Worm (Caenorhabditis elegans) whole organism, L4 larva: Measurements from ENCODE around the gene Y36E3A.2.
A peak's percentile ranks its signal among the peaks of the same experiment; 100 is the strongest.

Experiments
- F10B5.3 ChIP-seq: sonication (generic microtip); optimal IDR thresholded peaks from 2 replicates; lab custom pipeline; 2016; ENCODE audit warnings: mild to moderate bottlenecking, missing genetic modification characterization, missing compliant biosample characterization
- T20F7.1 ChIP-seq: fragments of 200-800 bp; sonication (Bioruptor generic); optimal IDR thresholded peaks from 2 replicates; lab custom pipeline; 2018; ENCODE audit warnings: mild to moderate bottlenecking, missing genetic modification characterization, missing compliant biosample characterization
- Y75B8A.6 ChIP-seq: fragments of 200-800 bp; sonication (Bioruptor generic); IDR thresholded peaks from 2 replicates; pipeline ENCODE4 v1.3.6; 2022; ENCODE audit warnings: missing genetic modification reagents, missing genetic modification characterization, missing compliant biosample characterization
- ZK546.5 ChIP-seq, 2 experiments: sonication (generic microtip); optimal IDR thresholded peaks; 2 replicates each; lab custom pipeline; 2017; ENCODE audit warnings: missing biosample characterization in 2 of 2, missing genetic modification characterization in 2 of 2
- aha-1 ChIP-seq: fragments of 150-350 bp; peaks from one replicate; lab custom pipeline; 2014; ENCODE audit warnings: missing biosample characterization, missing genetic modification characterization
- arid-1 ChIP-seq: fragments of 200-800 bp; sonication (Bioruptor generic); conservative IDR thresholded peaks from 2 replicates; pipeline ENCODE4 v1.3.6; 2022; ENCODE audit warnings: missing genetic modification reagents, missing genetic modification characterization, missing compliant biosample characterization
- ceh-32 ChIP-seq: sonication (generic microtip); optimal IDR thresholded peaks from 2 replicates; lab custom pipeline; 2016; ENCODE audit warnings: mild to moderate bottlenecking, missing genetic modification characterization, missing compliant biosample characterization; ENCODE audit not compliant: poor library complexity
- ceh-82 ChIP-seq: sonication (generic microtip); optimal IDR thresholded peaks from 2 replicates; lab custom pipeline; 2017; ENCODE audit warnings: missing biosample characterization, missing genetic modification characterization
- ctbp-1 ChIP-seq: fragments of 200-800 bp; sonication (Bioruptor generic); IDR thresholded peaks from 2 replicates; pipeline ENCODE4 v1.3.6; 2022; ENCODE audit warnings: missing genetic modification reagents, missing genetic modification characterization, missing compliant biosample characterization
- dmd-8 ChIP-seq: fragments of 200-800 bp; sonication (Bioruptor generic); IDR thresholded peaks from 2 replicates; pipeline ENCODE4 v1.3.6; 2022; ENCODE audit warnings: missing genetic modification characterization, missing compliant biosample characterization
- duxl-1 ChIP-seq: sonication (generic microtip); optimal IDR thresholded peaks from 2 replicates; lab custom pipeline; 2016; ENCODE audit warnings: mild to moderate bottlenecking, missing genetic modification characterization, moderate library complexity, missing compliant biosample characterization; ENCODE audit not compliant: poor library complexity
- dve-1 ChIP-seq: sonication (generic microtip); optimal IDR thresholded peaks from 2 replicates; lab custom pipeline; 2017; ENCODE audit warnings: antibody characterized with exemption, mild to moderate bottlenecking, missing genetic modification characterization, missing compliant biosample characterization; ENCODE audit not compliant: insufficient read depth
- egl-27 ChIP-seq: sonication (generic microtip); optimal IDR thresholded peaks from 3 replicates; lab custom pipeline; 2017; ENCODE audit warnings: missing biosample characterization, missing genetic modification reagents, missing genetic modification characterization
- fos-1 ChIP-seq: fragments of 150-350 bp; optimal IDR thresholded peaks from 2 replicates; lab custom pipeline; 2014; ENCODE audit warnings: missing biosample characterization, missing genetic modification characterization
- gei-8 ChIP-seq: fragments of 200-800 bp; sonication (Bioruptor generic); optimal IDR thresholded peaks from 2 replicates; lab custom pipeline; 2018; ENCODE audit warnings: mild to moderate bottlenecking, missing genetic modification characterization, missing compliant biosample characterization
- hif-1 ChIP-seq, 2 experiments: sonication (generic microtip); optimal IDR thresholded peaks; 2 replicates each; lab custom pipeline; 2016 to 2017; ENCODE audit warnings: missing compliant biosample characterization in 2 of 2, missing genetic modification characterization in 2 of 2, missing genetic modification reagents in 2 of 2, missing genotype in 2 of 2, mild to moderate bottlenecking in 1 of 2
- jun-1 ChIP-seq: fragments of 150-350 bp; optimal IDR thresholded peaks from 2 replicates; lab custom pipeline; 2014; ENCODE audit warnings: missing biosample characterization, missing genetic modification reagents, missing genetic modification characterization
- lin-29 ChIP-seq: fragments of 200-800 bp; sonication (Bioruptor generic); IDR thresholded peaks from 2 replicates; pipeline ENCODE4 v1.3.6; 2022; ENCODE audit warnings: missing genetic modification reagents, missing genetic modification characterization, missing compliant biosample characterization
- lin-38 ChIP-seq: fragments of 200-800 bp; sonication (Bioruptor generic); IDR thresholded peaks from 2 replicates; pipeline ENCODE4 v1.3.6; 2022; ENCODE audit warnings: missing genetic modification reagents, missing genetic modification characterization, missing compliant biosample characterization
- lin-39 ChIP-seq: fragments of 150-350 bp; optimal IDR thresholded peaks from 2 replicates; lab custom pipeline; 2014; ENCODE audit warnings: missing biosample characterization, missing genetic modification reagents, missing genetic modification characterization
- lsy-2 ChIP-seq, 2 experiments: fragments of 150-350 bp in 1 of 2; sonication (generic microtip) in 1 of 2; optimal IDR thresholded peaks; 2 replicates each; lab custom pipeline; 2014 to 2017; ENCODE audit warnings: missing biosample characterization in 2 of 2, missing genetic modification characterization in 2 of 2
- mep-1 ChIP-seq: fragments of 150-350 bp; sonication (generic microtip); optimal IDR thresholded peaks from 3 replicates; lab custom pipeline; 2014; ENCODE audit warnings: missing biosample characterization, missing genetic modification characterization
- mxl-2 ChIP-seq: fragments of 200-800 bp; sonication (Bioruptor generic); conservative IDR thresholded peaks from 2 replicates; pipeline ENCODE4 v1.3.6; 2022; ENCODE audit warnings: missing genetic modification reagents, missing genetic modification characterization, missing compliant biosample characterization
- nhr-10 ChIP-seq: fragments of 150-350 bp; optimal IDR thresholded peaks from 2 replicates; lab custom pipeline; 2014; ENCODE audit warnings: missing biosample characterization, missing genetic modification characterization
- nhr-102 ChIP-seq: sonication (generic microtip); optimal IDR thresholded peaks from 2 replicates; lab custom pipeline; 2016; ENCODE audit warnings: mild to moderate bottlenecking, missing genetic modification characterization, moderate library complexity, missing compliant biosample characterization
- nhr-237 ChIP-seq: sonication (generic microtip); optimal IDR thresholded peaks from 2 replicates; lab custom pipeline; 2017; ENCODE audit warnings: missing biosample characterization, missing genetic modification characterization
- nhr-28 ChIP-seq: fragments of 150-350 bp; optimal IDR thresholded peaks from 2 replicates; lab custom pipeline; 2014; ENCODE audit warnings: missing biosample characterization, missing genetic modification characterization
- nhr-41 ChIP-seq: fragments of 200-800 bp; sonication (Bioruptor generic); IDR thresholded peaks from 2 replicates; pipeline ENCODE4 v1.3.6; 2022; ENCODE audit warnings: missing genetic modification reagents, missing genetic modification characterization, missing compliant biosample characterization
- nhr-42 ChIP-seq: fragments of 200-800 bp; sonication (Bioruptor generic); IDR thresholded peaks from 2 replicates; pipeline ENCODE4 v1.3.6; 2022; ENCODE audit warnings: missing genetic modification characterization, missing compliant biosample characterization
- nhr-48 ChIP-seq: sonication (generic microtip); optimal IDR thresholded peaks from 2 replicates; lab custom pipeline; 2016; ENCODE audit warnings: mild to moderate bottlenecking, missing genetic modification characterization, missing compliant biosample characterization
- nhr-6 ChIP-seq: fragments of 150-350 bp; optimal IDR thresholded peaks from 2 replicates; lab custom pipeline; 2014; ENCODE audit warnings: missing biosample characterization, missing genetic modification characterization
- nhr-76 ChIP-seq: fragments of 150-350 bp; optimal IDR thresholded peaks from 2 replicates; lab custom pipeline; 2014; ENCODE audit warnings: missing biosample characterization, missing genetic modification characterization
- nhr-77 ChIP-seq: fragments of 150-350 bp; optimal IDR thresholded peaks from 2 replicates; lab custom pipeline; 2014; ENCODE audit warnings: missing biosample characterization, missing genetic modification characterization
- pqm-1 ChIP-seq: sonication (generic microtip); optimal IDR thresholded peaks from 2 replicates; lab custom pipeline; 2017; ENCODE audit warnings: missing biosample characterization, missing genetic modification characterization
- sdz-12 ChIP-seq: fragments of 200-800 bp; sonication (Bioruptor generic); optimal IDR thresholded peaks from 2 replicates; lab custom pipeline; 2018; ENCODE audit warnings: mild to moderate bottlenecking, missing genetic modification characterization, missing compliant biosample characterization
- snpc-1.2 ChIP-seq: fragments of 200-800 bp; sonication (Bioruptor generic); IDR thresholded peaks from 2 replicates; pipeline ENCODE4 v1.3.6; 2022; ENCODE audit warnings: missing genetic modification reagents, missing genetic modification characterization, missing compliant biosample characterization
- tag-97 ChIP-seq: fragments of 200-800 bp; sonication (Bioruptor generic); IDR thresholded peaks from 2 replicates; pipeline ENCODE4 v1.3.6; 2022; ENCODE audit warnings: missing genetic modification characterization, missing compliant biosample characterization
- tra-1 ChIP-seq: fragments of 200-800 bp; sonication (Bioruptor generic); IDR thresholded peaks from 2 replicates; pipeline ENCODE4 v1.3.6; 2022; ENCODE audit warnings: missing genetic modification reagents, missing genetic modification characterization, missing compliant biosample characterization
- unc-62 ChIP-seq, 3 experiments: fragments of 150-350 bp in 1 of 3; sonication (generic microtip); optimal IDR thresholded peaks in 2 of 3; peaks in 1 of 3; 1 replicate in 1 of 3; 2 replicates in 2 of 3; lab custom pipeline; 2014 to 2017; ENCODE audit warnings: missing biosample characterization in 3 of 3, missing genetic modification characterization in 3 of 3, missing genetic modification reagents in 3 of 3, missing genotype in 1 of 3
- vab-7 ChIP-seq: fragments of 200-800 bp; sonication (Bioruptor generic); IDR thresholded peaks from 2 replicates; pipeline ENCODE4 v1.3.6; 2022; ENCODE audit warnings: missing genetic modification reagents, missing genetic modification characterization, missing compliant biosample characterization
- zag-1 ChIP-seq: fragments of 150-350 bp; optimal IDR thresholded peaks from 2 replicates; lab custom pipeline; 2014; ENCODE audit warnings: missing biosample characterization, missing genetic modification characterization
- zfp-3 ChIP-seq: fragments of 200-800 bp; sonication (Bioruptor generic); conservative IDR thresholded peaks from 2 replicates; pipeline ENCODE4 v1.3.6; 2022; ENCODE audit warnings: missing genetic modification reagents, missing genetic modification characterization, missing compliant biosample characterization
- zip-11 ChIP-seq: fragments of 200-800 bp; sonication (Bioruptor generic); IDR thresholded peaks from 2 replicates; pipeline ENCODE4 v1.3.6; 2022; ENCODE audit warnings: missing genetic modification characterization, missing compliant biosample characterization
- zip-2 ChIP-seq: fragments of 150-350 bp; optimal IDR thresholded peaks from 2 replicates; lab custom pipeline; 2014; ENCODE audit warnings: missing biosample characterization, missing genetic modification characterization
- ztf-7 ChIP-seq: fragments of 150-350 bp; optimal IDR thresholded peaks from 2 replicates; lab custom pipeline; 2014; ENCODE audit warnings: missing biosample characterization, missing genetic modification characterization

The Y36E3A.2 gene

DNA sequence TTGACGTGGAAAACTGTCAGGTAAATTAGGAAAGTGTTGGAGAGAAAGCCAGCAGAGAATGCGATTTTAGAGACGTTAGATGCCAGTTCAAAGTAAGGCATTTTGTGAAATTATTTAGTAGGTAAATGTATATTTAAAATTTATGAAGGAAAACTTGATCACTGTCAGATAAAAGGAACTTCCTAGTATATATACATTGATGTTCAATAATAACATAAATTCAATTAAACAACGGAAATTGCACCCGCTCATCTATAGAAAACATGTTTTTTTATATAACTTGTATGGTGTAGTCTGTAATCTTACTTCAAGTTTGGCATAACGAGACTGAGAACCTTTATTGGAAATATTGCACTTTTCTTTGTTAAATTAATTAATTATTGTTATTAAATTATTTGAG, 33.2 kb downstream of the Y36E3A.2 start, which contains the start of gene str-71:
TSS of gene str-71 (minus strand) at position 101 of the 400 bp plus-strand sequence.
- TF ChIP-seq hif-1 (tag; optimal IDR thresholded peaks at IDR 0.05; lab: Kevin White, UChicago): no peak
- TF ChIP-seq nhr-42: no peak
- TF ChIP-seq aha-1 (tag; lab: Kevin White, UChicago): peak; percentile 83
- TF ChIP-seq nhr-28: no peak
- TF ChIP-seq nhr-102: no peak
- TF ChIP-seq, all 104 proteins: peak for 1

DNA sequence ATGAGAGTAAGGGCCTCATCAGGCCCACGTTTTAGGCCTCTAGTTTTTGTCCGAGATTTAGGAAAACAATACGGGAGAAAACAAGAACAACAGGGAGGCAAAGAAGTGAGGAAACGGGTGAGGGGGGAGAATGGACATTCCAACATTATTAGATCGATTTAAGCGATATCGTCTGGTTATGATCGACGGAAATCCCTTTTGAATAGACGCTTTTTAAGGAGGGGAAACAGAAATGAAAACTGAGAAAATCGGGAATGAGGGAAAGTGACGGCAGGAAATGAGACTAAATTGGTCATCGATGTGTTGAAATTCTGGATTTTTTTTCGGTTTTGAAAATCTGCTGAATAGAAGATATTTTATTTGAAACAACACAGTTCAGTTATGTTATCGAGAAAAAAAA, 38.6 kb downstream of the Y36E3A.2 start, which contains the start of gene rocf-1:
TSS of gene rocf-1 (minus strand) at position 101 of the 400 bp plus-strand sequence.
- TF ChIP-seq ceh-32 (tag; lab: Kevin White, UChicago): no peak
- 0 out of 2 replicates have a peak, but pooled peaks have one; percentile 31 for TF ChIP-seq dmd-8 (GFP tag; lab: Robert Waterston, UW)

DNA sequence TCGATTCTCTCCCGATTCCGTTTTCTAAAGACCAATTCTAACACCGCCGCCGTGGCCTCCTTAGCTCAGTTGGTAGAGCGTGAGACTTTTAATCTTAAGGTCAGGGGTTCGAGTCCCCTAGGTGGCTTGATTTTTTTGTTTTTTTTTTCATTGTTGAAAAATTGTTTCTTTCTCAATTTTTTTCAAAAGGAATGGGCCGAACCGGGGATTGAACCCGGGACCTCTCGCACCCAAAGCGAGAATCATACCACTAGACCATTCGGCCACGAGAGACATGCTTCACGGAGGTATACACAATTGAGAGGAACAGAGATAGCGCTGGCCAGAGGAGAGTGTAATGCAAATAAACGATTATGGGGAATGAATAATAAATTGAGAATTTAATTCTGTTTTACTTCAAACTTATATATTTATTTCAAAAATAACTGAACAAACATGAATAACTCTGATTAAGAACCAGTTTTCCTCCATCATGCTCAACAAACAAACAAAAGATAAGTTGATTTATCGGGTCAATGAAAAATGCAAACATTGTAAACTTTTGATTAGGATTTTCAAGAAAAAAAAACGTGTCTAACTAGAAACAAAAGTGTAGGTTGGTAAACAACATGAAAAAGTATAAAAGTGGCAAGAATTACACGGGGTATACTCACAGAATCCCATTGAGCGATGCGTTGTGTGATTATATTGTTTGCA, 39.3 kb downstream of the Y36E3A.2 start, which contains the start of gene pqn-71:
TSS of gene pqn-71 (plus strand) at position 646 of the 696 bp plus-strand sequence.
- TF ChIP-seq fos-1 (tag; lab: Kevin White, UChicago): no peak
- no peak for TF ChIP-seq lsy-2 (tag; optimal IDR thresholded peaks at IDR 0.05; lab: Kevin White, UChicago)
- peak; percentile 85; the same call in 1 of the 2 replicates for TF ChIP-seq zip-11 (GFP tag; lab: Robert Waterston, UW)
- TF ChIP-seq gei-8 (GFP tag; lab: Kevin White, UChicago): peak; percentile 83
- TF ChIP-seq sdz-12: peak; percentile 92
- no peak for TF ChIP-seq egl-27
- peak; percentile 85 for TF ChIP-seq mxl-2 (GFP tag; lab: Robert Waterston, UW)
- no peak for TF ChIP-seq ztf-7 (tag; lab: Kevin White, UChicago)
- peak; percentile 91 for TF ChIP-seq Y75B8A.6
- peak; percentile 12 for TF ChIP-seq nhr-76
- peak; percentile 46 for TF ChIP-seq nhr-237
- TF ChIP-seq nhr-28: peak; percentile 74
- TF ChIP-seq dmd-8 (GFP tag; lab: Robert Waterston, UW): peak; percentile 98
- TF ChIP-seq snpc-1.2 (GFP tag; lab: Robert Waterston, UW): peak; percentile 92
- TF ChIP-seq lin-39 (tag; lab: Kevin White, UChicago): no peak
- TF ChIP-seq ceh-32 (tag; lab: Kevin White, UChicago): peak; percentile 74
- peak; percentile 93 for TF ChIP-seq lin-29 (GFP tag; lab: Robert Waterston, UW)
- peak; percentile 89 for TF ChIP-seq lin-38 (GFP tag; lab: Robert Waterston, UW)
- peak; percentile 91 for TF ChIP-seq nhr-48 (tag; lab: Kevin White, UChicago)
- peak; percentile 92 for TF ChIP-seq arid-1 (GFP tag; lab: Robert Waterston, UW)
- no peak for TF ChIP-seq pqm-1 (tag; lab: Kevin White, UChicago)
- no peak for TF ChIP-seq nhr-77
- peak; percentile 90 for TF ChIP-seq zip-2 (tag; lab: Kevin White, UChicago)
- TF ChIP-seq vab-7: peak; percentile 91
- peak; percentile 96 for TF ChIP-seq mep-1 (tag; lab: Kevin White, UChicago)
- TF ChIP-seq dve-1 (tag; lab: Kevin White, UChicago): peak; percentile 99
- TF ChIP-seq nhr-6 (tag; lab: Kevin White, UChicago): peak; percentile 51
- peak in 1 of 2 experiments; percentile 15 for TF ChIP-seq unc-62 (GFP tag; optimal IDR thresholded peaks at IDR 0.05 in 1 of 2; lab: Kevin White, UChicago)
- TF ChIP-seq unc-62 (tag; optimal IDR thresholded peaks at IDR 0.05; lab: Kevin White, UChicago): no peak
- no peak for TF ChIP-seq ZK546.5 (tag; optimal IDR thresholded peaks at IDR 0.05; lab: Kevin White, UChicago)
- TF ChIP-seq duxl-1 (tag; lab: Kevin White, UChicago): peak; percentile 92
- TF ChIP-seq nhr-10 (tag; lab: Kevin White, UChicago): no peak
- TF ChIP-seq nhr-41 (GFP tag; lab: Robert Waterston, UW): peak; percentile 91
- peak; percentile 81 for TF ChIP-seq F10B5.3 (tag; lab: Kevin White, UChicago)
- peak; percentile 94 for TF ChIP-seq nhr-42
- TF ChIP-seq zag-1 (tag; lab: Kevin White, UChicago): no peak
- no peak for TF ChIP-seq T20F7.1 (GFP tag; lab: Kevin White, UChicago)
- TF ChIP-seq tra-1 (GFP tag; lab: Robert Waterston, UW): peak; percentile 97
- 0 out of 2 replicates have a peak, but pooled peaks have one; percentile 41 for TF ChIP-seq tag-97
- peak; percentile 90 for TF ChIP-seq zfp-3 (GFP tag; lab: Robert Waterston, UW)
- no peak for TF ChIP-seq ceh-82 (tag; lab: Kevin White, UChicago)
- peak; percentile 75 for TF ChIP-seq jun-1 (tag; lab: Kevin White, UChicago)
- peak; percentile 94 for TF ChIP-seq ctbp-1
